Worm (Caenorhabditis elegans) whole organism, mixed stage, embryonic: Measurements from ENCODE around the gene mars-1.
A peak's percentile ranks its signal among the peaks of the same experiment; 100 is the strongest.

ENCODE experiments used
- M03D4.4 ChIP-seq: sonication (generic microtip); optimal IDR thresholded peaks from 2 replicates; lab custom pipeline; 2017; ENCODE audit warnings: mild to moderate bottlenecking, missing genetic modification characterization, missing compliant biosample characterization
- bed-3 ChIP-seq: fragments of 200-800 bp; sonication (Bioruptor generic); optimal IDR thresholded peaks from 3 replicates; lab custom pipeline; 2018; ENCODE audit warnings: mild to moderate bottlenecking, missing genetic modification characterization, moderate library complexity, missing compliant biosample characterization
- blmp-1 ChIP-seq: fragments of 150-350 bp; optimal IDR thresholded peaks from 2 replicates; lab custom pipeline; 2014; ENCODE audit warnings: missing biosample characterization, missing genetic modification characterization
- ceh-39 ChIP-seq: fragments of 150-350 bp; optimal IDR thresholded peaks from 2 replicates; lab custom pipeline; 2014; ENCODE audit warnings: missing biosample characterization, missing genetic modification characterization
- ceh-43 ChIP-seq: fragments of 200-800 bp; sonication (Bioruptor generic); optimal IDR thresholded peaks from 2 replicates; lab custom pipeline; 2018; ENCODE audit warnings: mild to moderate bottlenecking, missing genetic modification characterization, moderate library complexity, missing compliant biosample characterization
- ces-1 ChIP-seq: fragments of 150-350 bp; optimal IDR thresholded peaks from 2 replicates; lab custom pipeline; 2014; ENCODE audit warnings: missing biosample characterization, missing genetic modification reagents, missing genetic modification characterization
- cnd-1 ChIP-seq: fragments of 200-800 bp; sonication (Bioruptor generic); optimal IDR thresholded peaks from 2 replicates; lab custom pipeline; 2018; ENCODE audit warnings: mild to moderate bottlenecking, missing genetic modification characterization, missing compliant biosample characterization
- drap-1 ChIP-seq: fragments of 200-800 bp; sonication (Bioruptor generic); optimal IDR thresholded peaks from 3 replicates; lab custom pipeline; 2018; ENCODE audit warnings: mild to moderate bottlenecking, missing genetic modification characterization, missing compliant biosample characterization
- elt-1 ChIP-seq: sonication (generic microtip); optimal IDR thresholded peaks from 2 replicates; lab custom pipeline; 2017; ENCODE audit warnings: missing genetic modification characterization, mild to moderate bottlenecking, missing compliant biosample characterization, antibody characterized with exemption, moderate library complexity, borderline replicate concordance; ENCODE audit not compliant: insufficient read depth
- elt-3 ChIP-seq: fragments of 150-350 bp; optimal IDR thresholded peaks from 2 replicates; lab custom pipeline; 2014; ENCODE audit warnings: missing biosample characterization, missing genetic modification characterization
- flh-1 ChIP-seq: fragments of 200-800 bp; sonication (Bioruptor generic); optimal IDR thresholded peaks from 2 replicates; lab custom pipeline; 2018; ENCODE audit warnings: mild to moderate bottlenecking, missing genetic modification characterization, moderate library complexity, missing compliant biosample characterization
- hlh-1 ChIP-seq: fragments of 150-350 bp; optimal IDR thresholded peaks from 2 replicates; lab custom pipeline; 2014; ENCODE audit warnings: missing biosample characterization, missing genetic modification reagents, missing genetic modification characterization
- lin-13 ChIP-seq: fragments of 150-350 bp; optimal IDR thresholded peaks from 2 replicates; lab custom pipeline; 2014; ENCODE audit warnings: missing biosample characterization, missing genetic modification characterization
- lsy-2 ChIP-seq: fragments of 150-350 bp; optimal IDR thresholded peaks from 2 replicates; lab custom pipeline; 2014; ENCODE audit warnings: missing biosample characterization, missing genetic modification characterization
- mab-5 ChIP-seq: fragments of 150-350 bp; optimal IDR thresholded peaks from 2 replicates; lab custom pipeline; 2014; ENCODE audit warnings: missing biosample characterization, missing genetic modification characterization
- mep-1 ChIP-seq: fragments of 150-350 bp; optimal IDR thresholded peaks from 2 replicates; lab custom pipeline; 2017; ENCODE audit warnings: missing biosample characterization, missing genetic modification reagents, missing genetic modification characterization, inconsistent platforms
- mls-2 ChIP-seq: sonication (generic microtip); optimal IDR thresholded peaks from 2 replicates; lab custom pipeline; 2016; ENCODE audit warnings: mild to moderate bottlenecking, missing genetic modification characterization, moderate library complexity, missing compliant biosample characterization
- nhr-12 ChIP-seq: fragments of 150-350 bp; optimal IDR thresholded peaks from 2 replicates; lab custom pipeline; 2014; ENCODE audit warnings: missing biosample characterization, missing genetic modification characterization
- nhr-2 ChIP-seq: fragments of 150-350 bp; optimal IDR thresholded peaks from 2 replicates; lab custom pipeline; 2014; ENCODE audit warnings: missing biosample characterization, missing genetic modification characterization
- nhr-237 ChIP-seq: fragments of 150-350 bp; optimal IDR thresholded peaks from 2 replicates; lab custom pipeline; 2014; ENCODE audit warnings: missing biosample characterization, missing genetic modification characterization
- nhr-28 ChIP-seq: fragments of 150-350 bp; optimal IDR thresholded peaks from 2 replicates; lab custom pipeline; 2014; ENCODE audit warnings: missing biosample characterization, missing genetic modification characterization
- nhr-76 ChIP-seq: sonication (generic microtip); optimal IDR thresholded peaks from 2 replicates; lab custom pipeline; 2017; ENCODE audit warnings: missing biosample characterization, missing genetic modification characterization
- pha-4 ChIP-seq: fragments of 150-350 bp; optimal IDR thresholded peaks from 2 replicates; lab custom pipeline; 2018; ENCODE audit warnings: missing biosample characterization, missing genetic modification reagents, missing genetic modification characterization
- sem-2 ChIP-seq: fragments of 200-800 bp; sonication (Bioruptor generic); optimal IDR thresholded peaks from 2 replicates; lab custom pipeline; 2018; ENCODE audit warnings: mild to moderate bottlenecking, missing genetic modification characterization, missing compliant biosample characterization
- snpc-4 ChIP-seq: fragments of 150-350 bp; optimal IDR thresholded peaks from 2 replicates; lab custom pipeline; 2014; ENCODE audit warnings: missing biosample characterization, missing genetic modification characterization
- sptf-1 ChIP-seq: sonication (generic microtip); optimal IDR thresholded peaks from 2 replicates; lab custom pipeline; 2017; ENCODE audit warnings: mild to moderate bottlenecking, missing genetic modification characterization, moderate library complexity, missing compliant biosample characterization
- tbx-8 ChIP-seq: fragments of 200-800 bp; sonication (Bioruptor generic); optimal IDR thresholded peaks from 2 replicates; lab custom pipeline; 2018; ENCODE audit warnings: mild to moderate bottlenecking, missing genetic modification characterization, moderate library complexity, missing compliant biosample characterization
- unc-120 ChIP-seq: sonication (generic microtip); optimal IDR thresholded peaks from 2 replicates; lab custom pipeline; 2017; ENCODE audit warnings: missing genetic modification characterization, missing compliant biosample characterization; ENCODE audit not compliant: poor library complexity, severe bottlenecking
- unc-39 ChIP-seq: fragments of 150-350 bp; optimal IDR thresholded peaks from 2 replicates; lab custom pipeline; 2014; ENCODE audit warnings: missing biosample characterization, missing genetic modification characterization
- unc-62 ChIP-seq: fragments of 150-350 bp; optimal IDR thresholded peaks from 2 replicates; lab custom pipeline; 2014; ENCODE audit warnings: missing biosample characterization, missing genetic modification reagents, missing genetic modification characterization
- zip-8 ChIP-seq: fragments of 150-350 bp; optimal IDR thresholded peaks from 2 replicates; lab custom pipeline; 2014; ENCODE audit warnings: missing biosample characterization, missing genetic modification characterization
- ztf-11 ChIP-seq: fragments of 150-350 bp; optimal IDR thresholded peaks from 2 replicates; lab custom pipeline; 2014; ENCODE audit warnings: missing biosample characterization, missing genetic modification characterization

Gene mars-1

ce11 chrIV:11620909-11621308 lies 14.4 kb downstream of the mars-1 start, which contains the start of gene dsl-5:
dsl-5 (minus strand) TSS chrIV:11621009.
- peak; percentile 15 for TF ChIP-seq zip-8 (tag; lab: Kevin White, UChicago)
- TF ChIP-seq mls-2 = no peak

- peak; percentile 10 for TF ChIP-seq flh-1
- peak; percentile 42 for TF ChIP-seq lsy-2 (tag; lab: Kevin White, UChicago)
- no peak for TF ChIP-seq cnd-1 (tag; lab: Kevin White, UChicago)
- TF ChIP-seq ces-1 (GFP tag; lab: Kevin White, UChicago) = peak; percentile 40
- TF ChIP-seq drap-1 (GFP tag; lab: Kevin White, UChicago) = no peak
- peak; percentile 42 for TF ChIP-seq bed-3
- peak; percentile 36 for TF ChIP-seq pha-4 (tag; lab: Kevin White, UChicago)
- TF ChIP-seq mab-5 (tag; lab: Kevin White, UChicago) = no peak
- TF ChIP-seq nhr-237 (tag; lab: Kevin White, UChicago) = peak; percentile 12
- TF ChIP-seq zip-8 (tag; lab: Kevin White, UChicago) = no peak
- peak; percentile 39 for TF ChIP-seq sem-2
- TF ChIP-seq M03D4.4 = peak; percentile 57
- TF ChIP-seq ceh-43 = peak; percentile 69
- peak; percentile 19 for TF ChIP-seq unc-120 (tag; lab: Kevin White, UChicago)
- no peak for TF ChIP-seq nhr-28
- no peak for TF ChIP-seq ceh-39 (tag; lab: Kevin White, UChicago)
- no peak for TF ChIP-seq lin-13 (tag; lab: Kevin White, UChicago)
- TF ChIP-seq hlh-1 (tag; lab: Kevin White, UChicago) = peak; percentile 71
- no peak for TF ChIP-seq nhr-12 (tag; lab: Kevin White, UChicago)
- no peak for TF ChIP-seq unc-39 (tag; lab: Kevin White, UChicago)
- TF ChIP-seq elt-1 (tag; lab: Kevin White, UChicago) = peak; percentile 17
- peak; percentile 75 for TF ChIP-seq mep-1 (tag; lab: Kevin White, UChicago)
- no peak for TF ChIP-seq blmp-1 (tag; lab: Kevin White, UChicago)
- peak; percentile 58 for TF ChIP-seq sptf-1 (tag; lab: Kevin White, UChicago)
- TF ChIP-seq, all 35 proteins: peak for 14
These were observed 30.4 kb downstream of the mars-1 start, which contains the start of the genes ragc-1 and Y24F12A.1 for ce11 chrIV:11604909-11605308. ragc-1 (minus strand) TSS chrIV:11604933. Y24F12A.1 (plus strand) TSS chrIV:11605254.

- TF ChIP-seq sem-2 (no peak), blmp-1 (tag; lab: Kevin White, UChicago) (no peak), unc-62 (no peak), tbx-8 (GFP tag; lab: Kevin White, UChicago) (no peak)
These were observed 31.9 kb downstream of the mars-1 start for ce11 chrIV:11603265-11603840.

- TF ChIP-seq elt-3 (tag; lab: Kevin White, UChicago) (no peak), zip-8 (tag; lab: Kevin White, UChicago) (no peak), nhr-28 (no peak), sem-2 (no peak), lin-13 (tag; lab: Kevin White, UChicago) (no peak), snpc-4 (tag; lab: Kevin White, UChicago) (no peak), nhr-2 (tag; lab: Kevin White, UChicago) (no peak), sptf-1 (tag; lab: Kevin White, UChicago) (no peak), lsy-2 (tag; lab: Kevin White, UChicago) (no peak), pha-4 (tag; lab: Kevin White, UChicago) (no peak), unc-120 (tag; lab: Kevin White, UChicago) (no peak), M03D4.4 (no peak), blmp-1 (tag; lab: Kevin White, UChicago) (no peak), ceh-43 (no peak), mls-2 (no peak), drap-1 (GFP tag; lab: Kevin White, UChicago) (no peak), ces-1 (GFP tag; lab: Kevin White, UChicago) (no peak), ztf-11 (no peak), nhr-76 (tag; lab: Kevin White, UChicago) (no peak)
These were observed 32.7 kb downstream of the mars-1 start, which contains the start of gene rps-11 for ce11 chrIV:11602498-11603068. rps-11 (plus strand) TSS chrIV:11602641.
